Worm (Caenorhabditis elegans) whole organism, L2 larva: ENCODE results near the gene C33A12.19.

ENCODE experiments used
- F13H6.1 ChIP-seq: sonication (generic microtip); optimal IDR thresholded peaks from 2 replicates; lab custom pipeline; 2016; ENCODE audit warnings: missing genetic modification characterization, missing compliant biosample characterization
- alr-1 ChIP-seq: fragments of 150-350 bp; optimal IDR thresholded peaks from 2 replicates; lab custom pipeline; 2014; ENCODE audit warnings: missing biosample characterization, missing genetic modification characterization
- aly-2 ChIP-seq: fragments of 150-350 bp; optimal IDR thresholded peaks from 2 replicates; lab custom pipeline; 2014; ENCODE audit warnings: missing biosample characterization, missing genetic modification characterization
- ama-1 ChIP-seq: fragments of 150-350 bp; optimal IDR thresholded peaks from 2 replicates; lab custom pipeline; 2018; ENCODE audit warnings: inconsistent platforms
- fos-1 ChIP-seq: fragments of 150-350 bp; optimal IDR thresholded peaks from 2 replicates; lab custom pipeline; 2014; ENCODE audit warnings: missing biosample characterization, missing genetic modification characterization
- lin-11 ChIP-seq: fragments of 150-350 bp; sonication (generic microtip); optimal IDR thresholded peaks from 2 replicates; lab custom pipeline; 2014; ENCODE audit warnings: missing biosample characterization, missing genetic modification characterization, inconsistent platforms, mixed read lengths
- lin-13 ChIP-seq: fragments of 150-350 bp; optimal IDR thresholded peaks from 2 replicates; lab custom pipeline; 2014; ENCODE audit warnings: missing biosample characterization, missing genetic modification reagents, missing genetic modification characterization
- lin-39 ChIP-seq: fragments of 150-350 bp; optimal IDR thresholded peaks from 2 replicates; lab custom pipeline; 2014; ENCODE audit warnings: missing biosample characterization, missing genetic modification reagents, missing genetic modification characterization
- lsy-2 ChIP-seq, 2 experiments: fragments of 150-350 bp in 1 of 2; sonication (generic microtip) in 1 of 2; optimal IDR thresholded peaks; 2 replicates each; lab custom pipeline; 2014 to 2017; ENCODE audit warnings: missing biosample characterization in 2 of 2, missing genetic modification characterization in 2 of 2
- mdl-1 ChIP-seq, 2 experiments: fragments of 150-350 bp in 1 of 2; sonication (generic microtip) in 1 of 2; optimal IDR thresholded peaks; 2 replicates each; lab custom pipeline; 2017; ENCODE audit warnings: missing biosample characterization in 2 of 2, missing genetic modification characterization in 2 of 2
- nhr-23 ChIP-seq: fragments of 150-350 bp; optimal IDR thresholded peaks from 2 replicates; lab custom pipeline; 2014; ENCODE audit warnings: missing biosample characterization, missing genetic modification reagents, missing genetic modification characterization
- nhr-25 ChIP-seq: fragments of 150-350 bp; sonication (generic microtip); optimal IDR thresholded peaks from 3 replicates; lab custom pipeline; 2014; ENCODE audit warnings: missing biosample characterization, missing genetic modification characterization
- nhr-6 ChIP-seq: fragments of 150-350 bp; optimal IDR thresholded peaks from 2 replicates; lab custom pipeline; 2014; ENCODE audit warnings: missing biosample characterization, missing genetic modification characterization
- sem-4 ChIP-seq: fragments of 150-350 bp; optimal IDR thresholded peaks from 2 replicates; lab custom pipeline; 2014; ENCODE audit warnings: missing biosample characterization, missing genetic modification reagents, missing genetic modification characterization
- unc-62 ChIP-seq: fragments of 150-350 bp; optimal IDR thresholded peaks from 2 replicates; lab custom pipeline; 2014; ENCODE audit warnings: missing biosample characterization, missing genetic modification reagents, missing genetic modification characterization
- ztf-1 ChIP-seq: fragments of 200-800 bp; sonication (Bioruptor generic); conservative IDR thresholded peaks from 2 replicates; pipeline ENCODE4 v1.3.6; 2022; ENCODE audit warnings: missing genetic modification characterization, missing compliant biosample characterization

Gene C33A12.19

DNA sequence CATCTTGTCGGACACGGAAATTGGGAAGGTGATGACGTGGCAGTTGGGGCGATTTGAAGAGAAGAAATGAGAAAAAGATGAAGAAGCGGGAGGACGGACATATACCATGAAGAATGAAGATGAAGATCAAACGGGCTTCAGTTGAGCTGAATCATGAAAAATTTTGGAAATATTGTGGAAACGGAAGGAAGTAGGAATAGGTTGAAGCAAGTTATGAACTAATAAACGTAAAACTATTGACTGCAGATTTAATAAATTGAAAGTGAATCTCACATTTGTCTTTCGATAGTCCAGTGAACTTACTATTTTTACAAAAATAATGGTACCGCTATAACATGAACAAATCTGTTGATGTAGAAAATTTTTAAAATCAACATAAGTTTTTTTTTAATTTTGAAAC is 49.7 kb downstream of the C33A12.19 start, which contains the start of gene lron-14:
Gene lron-14 (minus strand): TSS at position 101 of the 400 bp plus-strand sequence.
- no peak for TF ChIP-seq lin-39 (tag; lab: Kevin White, UChicago)
- no peak for TF ChIP-seq mdl-1 (tag; optimal IDR thresholded peaks at IDR 0.05; lab: Kevin White, UChicago)
- no peak for TF ChIP-seq aly-2 (tag; lab: Kevin White, UChicago)
- TF ChIP-seq nhr-23 (tag; lab: Kevin White, UChicago): no peak
- no peak for TF ChIP-seq lsy-2 (tag; optimal IDR thresholded peaks at IDR 0.05; lab: Kevin White, UChicago)
- no peak for TF ChIP-seq lin-11
- TF ChIP-seq alr-1: no peak
- no peak for TF ChIP-seq nhr-25
- TF ChIP-seq sem-4 (tag; lab: Kevin White, UChicago): no peak
- TF ChIP-seq unc-62 (GFP tag; lab: Kevin White, UChicago): no peak
- TF ChIP-seq ama-1: no peak
- TF ChIP-seq lin-13 (GFP tag; lab: Kevin White, UChicago): no peak
- no peak for TF ChIP-seq ztf-1 (GFP tag; lab: Robert Waterston, UW)
- TF ChIP-seq nhr-6 (tag; lab: Kevin White, UChicago): no peak
- no peak for TF ChIP-seq fos-1 (tag; lab: Kevin White, UChicago)
- TF ChIP-seq F13H6.1: no peak
